Worm (Caenorhabditis elegans) whole organism, young adult: ENCODE results near the gene Y41D4B.1.

Experiments used
- F37B4.10 ChIP-seq: fragments of 200-800 bp; sonication (Bioruptor generic); IDR thresholded peaks from 2 replicates; pipeline ENCODE4 v1.3.6; 2022; ENCODE audit warnings: missing genetic modification characterization, missing compliant biosample characterization
- F52B5.7 ChIP-seq: sonication (generic microtip); optimal IDR thresholded peaks from 2 replicates; lab custom pipeline; 2016; ENCODE audit warnings: mild to moderate bottlenecking, missing genetic modification characterization, missing compliant biosample characterization
- F57C9.4 ChIP-seq: sonication (generic microtip); optimal IDR thresholded peaks from 2 replicates; lab custom pipeline; 2017; ENCODE audit warnings: mild to moderate bottlenecking, missing genetic modification characterization, missing compliant biosample characterization
- T26A5.8 ChIP-seq: sonication (generic microtip); optimal IDR thresholded peaks from 2 replicates; lab custom pipeline; 2016; ENCODE audit warnings: missing genetic modification characterization, missing compliant biosample characterization
- Y67H2A.10 ChIP-seq: fragments of 200-800 bp; sonication (Bioruptor generic); conservative IDR thresholded peaks from 2 replicates; pipeline ENCODE4 v1.3.6; 2022; ENCODE audit warnings: missing genetic modification reagents, missing genetic modification characterization, missing compliant biosample characterization
- ccch-3 ChIP-seq: fragments of 200-800 bp; sonication (Bioruptor generic); optimal IDR thresholded peaks from 2 replicates; lab custom pipeline; 2018; ENCODE audit warnings: mild to moderate bottlenecking, missing genetic modification characterization, missing compliant biosample characterization
- ceh-58 ChIP-seq: fragments of 200-800 bp; sonication (Bioruptor generic); IDR thresholded peaks from 2 replicates; pipeline ENCODE4 v1.3.6; 2022; ENCODE audit warnings: missing genetic modification characterization, missing compliant biosample characterization
- him-1 ChIP-seq: sonication (generic microtip); optimal IDR thresholded peaks from 2 replicates; lab custom pipeline; 2016; ENCODE audit warnings: missing genotype, missing genetic modification reagents, missing genetic modification characterization, missing compliant biosample characterization
- pha-4 ChIP-seq: fragments of 150-350 bp; sonication (generic microtip); optimal IDR thresholded peaks from 2 replicates; lab custom pipeline; 2014; ENCODE audit warnings: missing biosample characterization, missing genetic modification reagents, missing genetic modification characterization
- sea-2 ChIP-seq: fragments of 200-800 bp; sonication (Bioruptor generic); IDR thresholded peaks from 2 replicates; pipeline ENCODE4 v1.3.6; 2022; ENCODE audit warnings: missing genetic modification characterization, missing compliant biosample characterization
- unc-62 ChIP-seq: fragments of 150-350 bp; optimal IDR thresholded peaks from 2 replicates; lab custom pipeline; 2014; ENCODE audit warnings: missing biosample characterization, missing genetic modification reagents, missing genetic modification characterization
- ztf-25 ChIP-seq: fragments of 200-800 bp; sonication (Bioruptor generic); IDR thresholded peaks from 2 replicates; pipeline ENCODE4 v1.3.6; 2022; ENCODE audit warnings: missing genetic modification reagents, missing genetic modification characterization, missing compliant biosample characterization

DNA sequence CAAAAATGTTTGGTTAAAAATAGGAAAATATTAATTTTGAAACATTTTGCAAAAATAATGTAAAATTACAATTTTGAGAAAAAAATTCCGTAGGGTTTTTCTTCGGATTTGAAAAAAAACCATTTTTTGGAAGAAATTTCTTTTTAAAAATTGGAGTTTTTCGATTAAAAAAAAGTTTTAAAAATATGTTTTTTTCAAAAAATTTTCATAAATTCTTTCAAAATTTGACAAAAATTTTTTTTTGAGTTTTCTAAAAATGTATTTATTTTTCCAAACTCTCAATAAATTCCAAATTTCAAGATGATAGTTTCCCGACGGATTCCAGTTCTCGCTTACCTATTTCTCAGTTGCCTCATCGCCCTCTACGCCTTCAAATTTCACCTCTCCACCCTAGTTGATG is 27.1 kb downstream of the Y41D4B.1 start, which contains the start of gene bus-2:
- TF ChIP-seq F52B5.7 (tag; lab: Kevin White, UChicago) (no peak), ceh-58 (no peak), ccch-3 (GFP tag; lab: Kevin White, UChicago) (no peak), him-1 (no peak), F57C9.4 (tag; lab: Kevin White, UChicago) (no peak), sea-2 (no peak), unc-62 (GFP tag; lab: Kevin White, UChicago) (no peak), pha-4 (tag; lab: Kevin White, UChicago) (no peak), T26A5.8 (tag; lab: Kevin White, UChicago) (no peak), Y67H2A.10 (GFP tag; lab: Robert Waterston, UW) (no peak), F37B4.10 (GFP tag; lab: Robert Waterston, UW) (no peak), ztf-25 (GFP tag; lab: Robert Waterston, UW) (no peak)
